Worm (Caenorhabditis elegans) whole organism, early embryonic: ENCODE data around the gene hpo-10.

Source experiments
- aly-1 ChIP-seq: sonication (generic microtip); optimal IDR thresholded peaks from 2 replicates; lab custom pipeline; 2016; ENCODE audit warnings: missing genetic modification characterization, missing compliant biosample characterization
- flt-1 ChIP-seq: fragments of 200-800 bp; sonication (Bioruptor generic); IDR thresholded peaks from 2 replicates; pipeline ENCODE4 v1.3.6; 2022; ENCODE audit warnings: missing genetic modification characterization, missing compliant biosample characterization
- hmbx-1 ChIP-seq: sonication (generic microtip); optimal IDR thresholded peaks from 2 replicates; lab custom pipeline; 2016; ENCODE audit warnings: mild to moderate bottlenecking, missing genetic modification characterization, missing compliant biosample characterization
- pes-1 ChIP-seq: fragments of 200-800 bp; sonication (Bioruptor generic); IDR thresholded peaks from 2 replicates; pipeline ENCODE4 v1.3.6; 2022; ENCODE audit warnings: missing genetic modification reagents, missing genetic modification characterization, missing compliant biosample characterization

- TF ChIP-seq flt-1 (GFP tag; lab: Robert Waterston, UW) (no peak), pes-1 (GFP tag; lab: Robert Waterston, UW) (no peak), hmbx-1 (no peak), aly-1 (tag; lab: Kevin White, UChicago) (no peak)
Observed at ce11 chrIII:5888675-5889074, 9.4 kb downstream of the hpo-10 start, which contains the start of gene C28H8.8.
